Worm (Caenorhabditis elegans): ENCODE results near the gene aps-2.

Gene aps-2

ce11 chrX:4508209-4508608 is 50.1 kb downstream of the aps-2 start, which contains the start of gene rhi-1:
TSS of gene rhi-1 (plus strand) at chrX:4508509.
- TF ChIP-seq efl-1 (optimal IDR thresholded peaks at IDR 0.05) (no peak), efl-1 (GFP tag; optimal IDR thresholded peaks at IDR 0.05 in 1 of 2) (peak in 1 of 2 experiments; percentile 47), lin-35 (GFP tag; optimal IDR thresholded peaks at IDR 0.05) (peak in 1 of 2 experiments; percentile 1), grh-1 (GFP tag; IDR thresholded peaks at IDR 0.05) (no peak)

All from whole organism, L1 larva.